Worm (Caenorhabditis elegans) whole organism, L4 larva: ENCODE results near the gene frpr-6.
A peak's percentile ranks its signal among the peaks of the same experiment; 100 is the strongest.

Experiments used
- egl-27 ChIP-seq: sonication (generic microtip); optimal IDR thresholded peaks from 3 replicates; lab custom pipeline; 2017; ENCODE audit warnings: missing biosample characterization, missing genetic modification reagents, missing genetic modification characterization
- nhr-48 ChIP-seq: sonication (generic microtip); optimal IDR thresholded peaks from 2 replicates; lab custom pipeline; 2016; ENCODE audit warnings: mild to moderate bottlenecking, missing genetic modification characterization, missing compliant biosample characterization
- ztf-11 ChIP-seq: fragments of 150-350 bp; optimal IDR thresholded peaks from 2 replicates; lab custom pipeline; 2014; ENCODE audit warnings: missing biosample characterization, missing genetic modification characterization

ce11 chrV:9079965-9080432, 21.0 kb downstream of the frpr-6 start:
- TF ChIP-seq ztf-11 (tag; lab: Kevin White, UChicago) (no peak), nhr-48 (tag; lab: Kevin White, UChicago) (peak; percentile 93), egl-27 (tag; lab: Kevin White, UChicago) (no peak)
